Worm (Caenorhabditis elegans) whole organism, young adult: Measurements from ENCODE around the gene tag-52.
A peak's percentile ranks its signal among the peaks of the same experiment; 100 is the strongest.

Source experiments
- B0336.3 ChIP-seq: fragments of 200-800 bp; sonication (Bioruptor generic); IDR thresholded peaks from 2 replicates; pipeline ENCODE4 v1.3.6; 2022; ENCODE audit warnings: missing genetic modification characterization, missing compliant biosample characterization
- C06A6.2 ChIP-seq: fragments of 200-800 bp; sonication (Bioruptor generic); conservative IDR thresholded peaks from 2 replicates; pipeline ENCODE4 v1.3.6; 2022; ENCODE audit warnings: missing genetic modification characterization, missing compliant biosample characterization
- C17E4.6 ChIP-seq: fragments of 200-800 bp; sonication (Bioruptor generic); IDR thresholded peaks from 2 replicates; pipeline ENCODE4 v1.3.6; 2022; ENCODE audit warnings: missing genetic modification reagents, missing genetic modification characterization, missing compliant biosample characterization
- F10E7.11 ChIP-seq: sonication (generic microtip); optimal IDR thresholded peaks from 2 replicates; lab custom pipeline; 2017; ENCODE audit warnings: mild to moderate bottlenecking, missing genetic modification characterization, moderate library complexity, missing compliant biosample characterization
- F49E8.2 ChIP-seq: sonication (generic microtip); optimal IDR thresholded peaks from 3 replicates; lab custom pipeline; 2017; ENCODE audit warnings: missing genetic modification characterization, mild to moderate bottlenecking, missing compliant biosample characterization, antibody characterized with exemption, moderate library complexity; ENCODE audit not compliant: insufficient read depth
- F52B5.7 ChIP-seq: sonication (generic microtip); optimal IDR thresholded peaks from 2 replicates; lab custom pipeline; 2016; ENCODE audit warnings: mild to moderate bottlenecking, missing genetic modification characterization, missing compliant biosample characterization
- K12H6.12 ChIP-seq: fragments of 200-800 bp; sonication (Bioruptor generic); optimal IDR thresholded peaks from 2 replicates; lab custom pipeline; 2018; ENCODE audit warnings: mild to moderate bottlenecking, missing genetic modification characterization, missing compliant biosample characterization
- Y53F4B.3 ChIP-seq: fragments of 200-800 bp; sonication (Bioruptor generic); IDR thresholded peaks from 2 replicates; pipeline ENCODE4 v1.3.6; 2022; ENCODE audit warnings: missing genetic modification reagents, missing genetic modification characterization, missing compliant biosample characterization
- Y53G8AR.9 ChIP-seq: fragments of 200-800 bp; sonication (Bioruptor generic); conservative IDR thresholded peaks from 2 replicates; pipeline ENCODE4 v1.3.6; 2022; ENCODE audit warnings: missing genetic modification reagents, missing genetic modification characterization, missing compliant biosample characterization
- Y67H2A.10 ChIP-seq: fragments of 200-800 bp; sonication (Bioruptor generic); conservative IDR thresholded peaks from 2 replicates; pipeline ENCODE4 v1.3.6; 2022; ENCODE audit warnings: missing genetic modification reagents, missing genetic modification characterization, missing compliant biosample characterization
- akir-1 ChIP-seq: fragments of 200-800 bp; sonication (Bioruptor generic); optimal IDR thresholded peaks from 2 replicates; lab custom pipeline; 2018; ENCODE audit warnings: mild to moderate bottlenecking, missing genetic modification characterization, moderate library complexity, missing compliant biosample characterization
- aptf-2 ChIP-seq: fragments of 200-800 bp; sonication (Bioruptor generic); conservative IDR thresholded peaks from 2 replicates; pipeline ENCODE4 v1.3.6; 2022; ENCODE audit warnings: missing genetic modification reagents, missing genetic modification characterization, missing compliant biosample characterization
- aptf-3 ChIP-seq: fragments of 200-800 bp; sonication (Bioruptor generic); IDR thresholded peaks from 2 replicates; pipeline ENCODE4 v1.3.6; 2022; ENCODE audit warnings: missing genetic modification characterization, missing compliant biosample characterization
- atf-7 ChIP-seq: sonication (generic microtip); optimal IDR thresholded peaks from 2 replicates; lab custom pipeline; 2017; ENCODE audit warnings: mild to moderate bottlenecking, missing genetic modification characterization, missing compliant biosample characterization
- athp-1 ChIP-seq: sonication (generic microtip); optimal IDR thresholded peaks from 2 replicates; lab custom pipeline; 2017; ENCODE audit warnings: mild to moderate bottlenecking, missing genetic modification characterization, missing compliant biosample characterization
- attf-5 ChIP-seq: fragments of 200-800 bp; sonication (Bioruptor generic); optimal IDR thresholded peaks from 2 replicates; lab custom pipeline; 2018; ENCODE audit warnings: mild to moderate bottlenecking, missing genetic modification characterization, missing compliant biosample characterization
- bed-2 ChIP-seq: fragments of 200-800 bp; sonication (Bioruptor generic); IDR thresholded peaks from 2 replicates; pipeline ENCODE4 v1.3.6; 2022; ENCODE audit warnings: missing genetic modification reagents, missing genetic modification characterization, missing compliant biosample characterization
- ceh-100 ChIP-seq: fragments of 200-800 bp; sonication (Bioruptor generic); IDR thresholded peaks from 2 replicates; pipeline ENCODE4 v1.3.6; 2022; ENCODE audit warnings: missing genetic modification reagents, missing genetic modification characterization, missing compliant biosample characterization
- chd-7 ChIP-seq: sonication (generic microtip); optimal IDR thresholded peaks from 2 replicates; lab custom pipeline; 2016; ENCODE audit warnings: mild to moderate bottlenecking, missing genetic modification characterization, moderate library complexity, missing compliant biosample characterization
- dpff-1 ChIP-seq: sonication (generic microtip); optimal IDR thresholded peaks from 2 replicates; lab custom pipeline; 2017; ENCODE audit warnings: mild to moderate bottlenecking, missing genetic modification characterization, missing compliant biosample characterization
- egl-44 ChIP-seq: fragments of 200-800 bp; sonication (Bioruptor generic); IDR thresholded peaks from 2 replicates; pipeline ENCODE4 v1.3.6; 2022; ENCODE audit warnings: missing genetic modification reagents, missing genetic modification characterization, missing compliant biosample characterization
- egrh-3 ChIP-seq: fragments of 200-800 bp; sonication (Bioruptor generic); IDR thresholded peaks from 2 replicates; pipeline ENCODE4 v1.3.6; 2022; ENCODE audit warnings: missing genetic modification reagents, missing genetic modification characterization, missing compliant biosample characterization
- hlh-12 ChIP-seq: sonication (generic microtip); optimal IDR thresholded peaks from 2 replicates; lab custom pipeline; 2016; ENCODE audit warnings: missing genetic modification characterization, missing compliant biosample characterization
- hlh-26 ChIP-seq: fragments of 200-800 bp; sonication (Bioruptor generic); conservative IDR thresholded peaks from 2 replicates; pipeline ENCODE4 v1.3.6; 2022; ENCODE audit warnings: missing genetic modification reagents, missing genetic modification characterization, missing compliant biosample characterization
- hmg-1.2 ChIP-seq: fragments of 200-800 bp; sonication (Bioruptor generic); IDR thresholded peaks from 2 replicates; pipeline ENCODE4 v1.3.6; 2022; ENCODE audit warnings: missing genetic modification reagents, missing genetic modification characterization, missing compliant biosample characterization
- hrde-1 ChIP-seq: sonication (generic microtip); optimal IDR thresholded peaks from 2 replicates; lab custom pipeline; 2016; ENCODE audit warnings: missing genetic modification characterization, mild to moderate bottlenecking, missing compliant biosample characterization, moderate library complexity, missing genotype, missing genetic modification reagents, borderline replicate concordance
- hsf-1 ChIP-seq: fragments of 200-800 bp; sonication (Bioruptor generic); IDR thresholded peaks from 2 replicates; pipeline ENCODE4 v1.3.6; 2022; ENCODE audit warnings: missing genetic modification reagents, missing genetic modification characterization, missing compliant biosample characterization
- let-526 ChIP-seq: fragments of 200-800 bp; sonication (Bioruptor generic); IDR thresholded peaks from 2 replicates; pipeline ENCODE4 v1.3.6; 2022; ENCODE audit warnings: missing genetic modification reagents, missing genetic modification characterization, missing compliant biosample characterization
- lin-26 ChIP-seq: fragments of 200-800 bp; sonication (Bioruptor generic); IDR thresholded peaks from 2 replicates; pipeline ENCODE4 v1.3.6; 2022; ENCODE audit warnings: missing genetic modification reagents, missing genetic modification characterization, missing compliant biosample characterization
- lin-35 ChIP-seq, 3 experiments: fragments of 150-350 bp in 2 of 3; sonication (generic microtip) in 1 of 3; optimal IDR thresholded peaks; 2 replicates each; lab custom pipeline; 2014 to 2018; ENCODE audit warnings: missing biosample characterization in 3 of 3, missing genetic modification characterization in 3 of 3, missing genetic modification reagents in 3 of 3
- madf-6 ChIP-seq: fragments of 200-800 bp; sonication (Bioruptor generic); IDR thresholded peaks from 2 replicates; pipeline ENCODE4 v1.3.6; 2022; ENCODE audit warnings: missing genetic modification reagents, missing genetic modification characterization, missing compliant biosample characterization
- madf-8 ChIP-seq: fragments of 200-800 bp; sonication (Bioruptor generic); conservative IDR thresholded peaks from 2 replicates; pipeline ENCODE4 v1.3.6; 2022; ENCODE audit warnings: missing genetic modification reagents, missing genetic modification characterization, missing compliant biosample characterization
- mcd-1 ChIP-seq: fragments of 200-800 bp; sonication (Bioruptor generic); IDR thresholded peaks from 2 replicates; pipeline ENCODE4 v1.3.6; 2022; ENCODE audit warnings: missing genetic modification reagents, missing genetic modification characterization, missing compliant biosample characterization
- nfya-2 ChIP-seq: fragments of 200-800 bp; sonication (Bioruptor generic); IDR thresholded peaks from 2 replicates; pipeline ENCODE4 v1.3.6; 2022; ENCODE audit warnings: missing genetic modification reagents, missing genetic modification characterization, missing compliant biosample characterization
- nhr-179 ChIP-seq: sonication (generic microtip); optimal IDR thresholded peaks from 2 replicates; lab custom pipeline; 2016; ENCODE audit warnings: mild to moderate bottlenecking, missing genetic modification characterization, missing compliant biosample characterization
- nhr-80 ChIP-seq: sonication (generic microtip); optimal IDR thresholded peaks from 2 replicates; lab custom pipeline; 2016; ENCODE audit warnings: missing genetic modification characterization, missing compliant biosample characterization
- pha-4 ChIP-seq: fragments of 150-350 bp; sonication (generic microtip); optimal IDR thresholded peaks from 2 replicates; lab custom pipeline; 2014; ENCODE audit warnings: missing biosample characterization, missing genetic modification reagents, missing genetic modification characterization
- rec-8 ChIP-seq, 2 experiments: sonication (generic microtip); optimal IDR thresholded peaks; 2 replicates each; lab custom pipeline; 2016; ENCODE audit warnings: mild to moderate bottlenecking in 2 of 2, missing genetic modification characterization in 2 of 2, missing genetic modification reagents in 2 of 2, missing genotype in 2 of 2, missing biosample characterization in 1 of 2, missing compliant biosample characterization in 1 of 2, moderate library complexity in 1 of 2
- repo-1 ChIP-seq: sonication (generic microtip); optimal IDR thresholded peaks from 2 replicates; lab custom pipeline; 2017; ENCODE audit warnings: mild to moderate bottlenecking, missing genetic modification characterization, missing compliant biosample characterization
- sdz-38 ChIP-seq: sonication (generic microtip); optimal IDR thresholded peaks from 2 replicates; lab custom pipeline; 2016; ENCODE audit warnings: missing genotype, missing genetic modification characterization, missing compliant biosample characterization
- snpc-1.1 ChIP-seq: sonication (generic microtip); optimal IDR thresholded peaks from 2 replicates; lab custom pipeline; 2017; ENCODE audit warnings: missing genetic modification characterization, mild to moderate bottlenecking, missing compliant biosample characterization, antibody characterized with exemption, moderate library complexity, missing genotype, missing genetic modification reagents; ENCODE audit not compliant: insufficient read depth
- snpc-4 ChIP-seq, 5 experiments: fragments of 150-350 bp in 1 of 5; sonication (generic microtip) in 4 of 5; optimal IDR thresholded peaks; 2 replicates each; lab custom pipeline; 2014 to 2018; ENCODE audit warnings: missing genetic modification characterization in 5 of 5, missing biosample characterization in 3 of 5, antibody characterized with exemption in 2 of 5, mild to moderate bottlenecking in 2 of 5, missing compliant biosample characterization in 2 of 5, missing genotype in 2 of 5, moderate library complexity in 2 of 5, missing genetic modification reagents in 1 of 5
- tbp1 ChIP-seq: fragments of 200-800 bp; sonication (Bioruptor generic); optimal IDR thresholded peaks from 2 replicates; lab custom pipeline; 2018; ENCODE audit warnings: mild to moderate bottlenecking, missing genetic modification characterization, missing compliant biosample characterization
- xnd-1 ChIP-seq: sonication (generic microtip); optimal IDR thresholded peaks from 2 replicates; lab custom pipeline; 2016; ENCODE audit warnings: missing genotype, missing genetic modification reagents, missing genetic modification characterization, missing compliant biosample characterization
- zfh-2 ChIP-seq: fragments of 200-800 bp; sonication (Bioruptor generic); conservative IDR thresholded peaks from 2 replicates; pipeline ENCODE4 v1.3.6; 2022; ENCODE audit warnings: missing genetic modification reagents, missing genetic modification characterization, missing compliant biosample characterization
- ztf-18 ChIP-seq: sonication (generic microtip); optimal IDR thresholded peaks from 2 replicates; lab custom pipeline; 2016; ENCODE audit warnings: missing genotype, mild to moderate bottlenecking, missing genetic modification characterization, missing compliant biosample characterization
- ztf-22 ChIP-seq: fragments of 200-800 bp; sonication (Bioruptor generic); optimal IDR thresholded peaks from 2 replicates; lab custom pipeline; 2018; ENCODE audit warnings: mild to moderate bottlenecking, missing genetic modification characterization, moderate library complexity, missing compliant biosample characterization
- ztf-25 ChIP-seq: fragments of 200-800 bp; sonication (Bioruptor generic); IDR thresholded peaks from 2 replicates; pipeline ENCODE4 v1.3.6; 2022; ENCODE audit warnings: missing genetic modification reagents, missing genetic modification characterization, missing compliant biosample characterization

Gene tag-52

ce11 chrX:3694172-3694571 lies 15.8 kb upstream of the tag-52 start (continued):
- TF ChIP-seq snpc-1.1 (tag; lab: Kevin White, UChicago) (no peak), attf-5 (peak; percentile 49), xnd-1 (tag; lab: Kevin White, UChicago) (no peak), pha-4 (tag; lab: Kevin White, UChicago) (no peak), hmg-1.2 (peak; percentile 59; the same call in 1 of the 2 replicates), bed-2 (GFP tag; lab: Robert Waterston, UW) (no peak), madf-8 (GFP tag; lab: Robert Waterston, UW) (no peak), zfh-2 (peak; percentile 67; the same call in 1 of the 2 replicates), madf-6 (0 out of 2 replicates have a peak, but pooled peaks have one; percentile 26), sdz-38 (tag; lab: Kevin White, UChicago) (no peak), chd-7 (peak; percentile 77), Y53G8AR.9 (GFP tag; lab: Robert Waterston, UW) (no peak), ztf-22 (GFP tag; lab: Kevin White, UChicago) (no peak), ztf-25 (GFP tag; lab: Robert Waterston, UW) (no peak), K12H6.12 (tag; lab: Kevin White, UChicago) (peak; percentile 59), Y67H2A.10 (GFP tag; lab: Robert Waterston, UW) (no peak), atf-7 (tag; lab: Kevin White, UChicago) (no peak), rec-8 (tag; optimal IDR thresholded peaks at IDR 0.05; lab: Kevin White, UChicago) (no peak), egl-44 (GFP tag; lab: Robert Waterston, UW) (0 out of 2 replicates have a peak, but pooled peaks have one; percentile 24), F49E8.2 (tag; lab: Kevin White, UChicago) (no peak), mcd-1 (GFP tag; lab: Robert Waterston, UW) (peak; percentile 30; the same call in 1 of the 2 replicates), B0336.3 (no peak), F10E7.11 (tag; lab: Kevin White, UChicago) (no peak), egrh-3 (GFP tag; lab: Robert Waterston, UW) (peak; percentile 24; the same call in 1 of the 2 replicates), lin-26 (GFP tag; lab: Robert Waterston, UW) (peak; percentile 61; the same call in 1 of the 2 replicates), Y53F4B.3 (no peak), akir-1 (no peak), repo-1 (tag; lab: Kevin White, UChicago) (no peak), lin-35 (GFP tag; optimal IDR thresholded peaks at IDR 0.05; lab: Kevin White, UChicago) (no peak), hrde-1 (no peak), hlh-26 (no peak), hlh-12 (tag; lab: Kevin White, UChicago) (no peak), dpff-1 (tag; lab: Kevin White, UChicago) (no peak), F52B5.7 (no peak), let-526 (GFP tag; lab: Robert Waterston, UW) (no peak), nhr-80 (tag; lab: Kevin White, UChicago) (no peak), aptf-3 (GFP tag; lab: Robert Waterston, UW) (no peak), athp-1 (tag; lab: Kevin White, UChicago) (peak; percentile 15), aptf-2 (GFP tag; lab: Robert Waterston, UW) (0 out of 2 replicates have a peak, but pooled peaks have one; percentile 52), nhr-179 (tag; lab: Kevin White, UChicago) (no peak), hsf-1 (GFP tag; lab: Robert Waterston, UW) (no peak), tbp1 (GFP tag; lab: Kevin White, UChicago) (peak; percentile 40), ztf-18 (no peak), ceh-100 (GFP tag; lab: Robert Waterston, UW) (no peak), snpc-4 (GFP tag; optimal IDR thresholded peaks at IDR 0.05; lab: Kevin White, UChicago) (no peak), snpc-4 (tag; optimal IDR thresholded peaks at IDR 0.05; lab: Kevin White, UChicago) (no peak), C17E4.6 (GFP tag; lab: Robert Waterston, UW) (no peak), C06A6.2 (GFP tag; lab: Robert Waterston, UW) (no peak), nfya-2 (GFP tag; lab: Robert Waterston, UW) (no peak)
